Worm (Caenorhabditis elegans) whole organism, L1 larva: ENCODE measurements around the gene srxa-16.

Experiments
- C34B4.2 ChIP-seq: sonication (generic microtip); optimal IDR thresholded peaks from 2 replicates; lab custom pipeline; 2017; ENCODE audit warnings: mild to moderate bottlenecking, missing genetic modification characterization, missing compliant biosample characterization
- F16B12.6 ChIP-seq: fragments of 150-350 bp; optimal IDR thresholded peaks from 2 replicates; lab custom pipeline; 2014; ENCODE audit warnings: missing biosample characterization, missing genetic modification characterization
- aha-1 ChIP-seq: fragments of 150-350 bp; optimal IDR thresholded peaks from 2 replicates; lab custom pipeline; 2014; ENCODE audit warnings: missing biosample characterization, missing genetic modification characterization
- ama-1 ChIP-seq: fragments of 150-350 bp; optimal IDR thresholded peaks from 2 replicates; lab custom pipeline; 2014
- ceh-90 ChIP-seq: sonication (generic microtip); optimal IDR thresholded peaks from 2 replicates; lab custom pipeline; 2016; ENCODE audit warnings: missing genetic modification characterization, missing compliant biosample characterization
- efl-1 ChIP-seq, 4 experiments: fragments of 150-350 bp; optimal IDR thresholded peaks in 3 of 4; peaks in 1 of 4; 1 replicate in 1 of 4; 2 replicates in 3 of 4; lab custom pipeline; 2014; ENCODE audit warnings: missing biosample characterization in 2 of 4, missing genetic modification characterization in 2 of 4, missing genetic modification reagents in 2 of 4
- egl-13 ChIP-seq: sonication (generic microtip); optimal IDR thresholded peaks from 2 replicates; lab custom pipeline; 2016; ENCODE audit warnings: missing genotype, missing genetic modification reagents, missing genetic modification characterization, missing compliant biosample characterization
- egl-27 ChIP-seq, 2 experiments: fragments of 150-350 bp in 1 of 2; sonication (generic microtip); optimal IDR thresholded peaks; 3 replicates each; lab custom pipeline; 2017 to 2018; ENCODE audit warnings: missing biosample characterization in 2 of 2, missing genetic modification characterization in 2 of 2, missing genetic modification reagents in 2 of 2
- elt-2 ChIP-seq: sonication (generic microtip); optimal IDR thresholded peaks from 2 replicates; lab custom pipeline; 2016; ENCODE audit warnings: missing genetic modification characterization, mild to moderate bottlenecking, inconsistent platforms, missing compliant biosample characterization, missing genetic modification reagents
- ets-5 ChIP-seq: fragments of 200-800 bp; sonication (Bioruptor generic); IDR thresholded peaks from 2 replicates; pipeline ENCODE4 v1.3.6; 2022; ENCODE audit warnings: missing genetic modification characterization, missing compliant biosample characterization
- fkh-10 ChIP-seq: sonication (generic microtip); optimal IDR thresholded peaks from 2 replicates; lab custom pipeline; 2017; ENCODE audit warnings: missing biosample characterization, missing genetic modification reagents, missing genetic modification characterization
- hlh-17 ChIP-seq: fragments of 200-800 bp; sonication (Bioruptor generic); optimal IDR thresholded peaks from 2 replicates; lab custom pipeline; 2018; ENCODE audit warnings: missing genetic modification characterization, mild to moderate bottlenecking, missing compliant biosample characterization, moderate library complexity, borderline replicate concordance
- hlh-4 ChIP-seq: sonication (generic microtip); optimal IDR thresholded peaks from 2 replicates; lab custom pipeline; 2016; ENCODE audit warnings: mild to moderate bottlenecking, missing genetic modification characterization, missing compliant biosample characterization
- isw-1 ChIP-seq: fragments of 200-800 bp; sonication (Bioruptor generic); IDR thresholded peaks from 2 replicates; pipeline ENCODE4 v1.3.6; 2022; ENCODE audit warnings: missing genetic modification characterization, missing compliant biosample characterization
- jun-1 ChIP-seq: fragments of 150-350 bp; optimal IDR thresholded peaks from 2 replicates; lab custom pipeline; 2014; ENCODE audit warnings: missing biosample characterization, missing genetic modification reagents, missing genetic modification characterization
- lin-13 ChIP-seq: fragments of 150-350 bp; optimal IDR thresholded peaks from 2 replicates; lab custom pipeline; 2014; ENCODE audit warnings: missing biosample characterization, missing genetic modification reagents, missing genetic modification characterization
- lin-35 ChIP-seq, 2 experiments: fragments of 150-350 bp; optimal IDR thresholded peaks; 2 replicates each; lab custom pipeline; 2014; ENCODE audit warnings: missing biosample characterization in 2 of 2, missing genetic modification characterization in 2 of 2, missing genetic modification reagents in 2 of 2
- lsy-2 ChIP-seq, 2 experiments: fragments of 150-350 bp; optimal IDR thresholded peaks; 2 replicates each; lab custom pipeline; 2014; ENCODE audit warnings: missing biosample characterization in 2 of 2, missing genetic modification characterization in 2 of 2
- nhr-47 ChIP-seq: sonication (generic microtip); optimal IDR thresholded peaks from 2 replicates; lab custom pipeline; 2016; ENCODE audit warnings: mild to moderate bottlenecking, missing genetic modification characterization, moderate library complexity, missing compliant biosample characterization
- nhr-76 ChIP-seq: sonication (generic microtip); optimal IDR thresholded peaks from 2 replicates; lab custom pipeline; 2017; ENCODE audit warnings: missing biosample characterization, missing genetic modification characterization
- nhr-84 ChIP-seq: sonication (generic microtip); optimal IDR thresholded peaks from 2 replicates; lab custom pipeline; 2017; ENCODE audit warnings: missing biosample characterization, missing genetic modification characterization
- nhr-85 ChIP-seq: sonication (generic microtip); peaks from one replicate; lab custom pipeline; 2016; ENCODE audit warnings: missing genetic modification characterization, inconsistent platforms, missing compliant biosample characterization
- nhr-90 ChIP-seq: sonication (generic microtip); optimal IDR thresholded peaks from 2 replicates; lab custom pipeline; 2016; ENCODE audit warnings: mild to moderate bottlenecking, missing genetic modification characterization, missing compliant biosample characterization; ENCODE audit not compliant: poor library complexity
- pag-3 ChIP-seq: sonication (generic microtip); optimal IDR thresholded peaks from 2 replicates; lab custom pipeline; 2017; ENCODE audit warnings: missing genetic modification characterization, mild to moderate bottlenecking, missing compliant biosample characterization, antibody characterized with exemption, borderline replicate concordance; ENCODE audit not compliant: insufficient read depth
- skn-1 ChIP-seq: fragments of 150-350 bp; optimal IDR thresholded peaks from 2 replicates; lab custom pipeline; 2014; ENCODE audit warnings: missing biosample characterization, missing genetic modification characterization
- snpc-4 ChIP-seq: fragments of 150-350 bp; optimal IDR thresholded peaks from 2 replicates; lab custom pipeline; 2014; ENCODE audit warnings: missing biosample characterization, missing genetic modification characterization
- snu-23 ChIP-seq: sonication (generic microtip); optimal IDR thresholded peaks from 2 replicates; lab custom pipeline; 2016; ENCODE audit warnings: missing genetic modification characterization, missing compliant biosample characterization
- sox-4 ChIP-seq: sonication (generic microtip); optimal IDR thresholded peaks from 2 replicates; lab custom pipeline; 2016; ENCODE audit warnings: missing genetic modification characterization, missing compliant biosample characterization
- sup-37 ChIP-seq: fragments of 200-800 bp; sonication (Bioruptor generic); optimal IDR thresholded peaks from 2 replicates; lab custom pipeline; 2018; ENCODE audit warnings: mild to moderate bottlenecking, missing genetic modification characterization, missing compliant biosample characterization
- unc-30 ChIP-seq: sonication (generic microtip); optimal IDR thresholded peaks from 2 replicates; lab custom pipeline; 2017; ENCODE audit warnings: missing biosample characterization, missing genetic modification characterization
- vab-15 ChIP-seq: sonication (generic microtip); optimal IDR thresholded peaks from 2 replicates; lab custom pipeline; 2017; ENCODE audit warnings: missing genotype, mild to moderate bottlenecking, missing genetic modification characterization, missing compliant biosample characterization
- zip-4 ChIP-seq: fragments of 200-800 bp; sonication (Bioruptor generic); optimal IDR thresholded peaks from 2 replicates; lab custom pipeline; 2018; ENCODE audit warnings: mild to moderate bottlenecking, missing genetic modification characterization, moderate library complexity, missing compliant biosample characterization
- ztf-11 ChIP-seq, 2 experiments: sonication (generic microtip); optimal IDR thresholded peaks; 2 replicates each; lab custom pipeline; 2016 to 2017; ENCODE audit warnings: missing genetic modification characterization in 2 of 2, missing biosample characterization in 1 of 2, missing compliant biosample characterization in 1 of 2

The srxa-16 gene

DNA sequence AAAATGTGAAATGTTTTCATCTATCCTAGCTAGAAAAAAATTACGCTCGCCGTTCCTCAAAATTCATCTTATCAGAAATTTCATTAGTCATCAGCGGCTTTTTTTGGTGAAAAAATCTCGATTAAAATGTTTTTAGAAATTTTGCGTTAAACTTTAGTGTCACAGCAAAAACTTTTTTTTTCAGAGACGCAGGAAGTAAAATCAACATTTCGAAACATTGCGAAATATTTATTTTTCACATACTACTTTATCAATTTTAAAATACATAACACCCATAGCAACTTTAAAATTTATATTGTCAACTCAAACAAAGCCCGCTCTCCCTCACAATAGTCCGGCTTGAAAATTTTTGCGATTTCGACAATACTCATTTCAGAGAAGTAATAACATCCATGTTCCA, 18.1 kb upstream of the srxa-16 start:
- TF ChIP-seq zip-4 (GFP tag; lab: Kevin White, UChicago): peak; percentile 15
- no peak for TF ChIP-seq nhr-90

DNA sequence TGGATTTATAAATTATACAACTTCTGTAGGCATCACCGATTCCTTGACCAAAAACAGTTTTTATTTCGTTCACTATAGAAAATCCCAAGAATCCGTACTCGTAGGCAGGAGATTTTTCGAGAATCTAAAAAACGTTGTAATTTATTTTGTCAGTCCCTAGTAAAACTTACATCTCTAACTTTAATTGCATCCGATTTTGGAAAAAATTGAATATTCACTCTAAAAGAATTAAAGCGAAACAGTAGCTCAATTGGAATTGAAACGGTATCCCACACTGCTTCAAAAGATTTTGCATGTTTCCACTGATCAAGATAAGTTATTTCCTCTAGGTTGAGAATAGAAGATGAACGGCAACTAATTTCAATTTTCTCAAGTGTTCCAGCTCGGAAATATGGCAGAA, 17.1 kb upstream of the srxa-16 start, which contains the start of gene fbxa-142:
Gene fbxa-142 (minus strand): TSS at position 101 of the 400 bp plus-strand sequence.
- TF ChIP-seq snpc-4 (tag; lab: Kevin White, UChicago) (no peak), hlh-17 (GFP tag; lab: Kevin White, UChicago) (no peak), nhr-84 (no peak), sox-4 (tag; lab: Kevin White, UChicago) (no peak)

DNA sequence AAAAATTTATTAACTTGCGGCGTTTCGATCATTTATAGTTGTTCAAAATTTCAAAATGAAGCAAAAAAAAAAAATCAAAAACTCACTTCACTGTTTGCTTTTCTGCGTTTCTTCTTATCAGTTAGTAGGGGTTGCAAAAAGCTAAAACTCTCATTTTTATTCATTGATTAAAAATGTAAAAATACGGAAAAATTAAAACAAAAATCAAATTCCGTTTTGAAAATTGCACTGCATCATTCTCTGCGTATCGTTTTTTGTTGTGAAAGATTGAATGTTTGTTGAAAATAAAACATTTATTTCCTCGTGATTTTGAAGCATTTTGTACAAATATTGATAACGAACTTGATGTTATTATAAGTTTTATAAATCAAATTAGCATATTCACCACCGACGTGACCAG, 15.0 kb upstream of the srxa-16 start:
- no peak for TF ChIP-seq isw-1 (GFP tag; lab: Robert Waterston, UW)
- no peak for TF ChIP-seq ceh-90
- no peak for TF ChIP-seq ets-5 (GFP tag; lab: Robert Waterston, UW)
- no peak for TF ChIP-seq lin-13 (GFP tag; lab: Kevin White, UChicago)
- no peak for TF ChIP-seq egl-27 (tag; optimal IDR thresholded peaks at IDR 0.05; lab: Kevin White, UChicago)
- no peak for TF ChIP-seq pag-3
- TF ChIP-seq elt-2: peak; percentile 20
- TF ChIP-seq C34B4.2 (tag; lab: Kevin White, UChicago): no peak

DNA sequence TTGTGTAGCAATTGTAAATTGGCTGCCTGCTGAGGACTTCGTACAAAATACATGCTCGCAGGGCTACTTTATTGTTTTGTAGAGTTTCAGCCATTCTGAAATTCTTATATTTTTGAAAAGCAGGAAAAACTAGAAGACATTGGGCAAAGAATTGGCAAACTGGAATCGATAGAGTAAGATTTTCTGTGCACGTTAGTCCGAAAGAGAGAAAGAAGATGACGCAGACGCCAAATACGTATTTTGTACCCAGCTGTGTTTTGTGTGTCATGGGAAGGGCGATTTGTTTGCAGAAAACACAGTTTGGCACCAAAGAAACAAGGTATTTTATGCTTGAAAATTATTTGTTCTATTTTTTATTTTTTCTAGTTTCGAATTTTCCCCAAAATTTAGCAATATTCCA, 13.3 kb upstream of the srxa-16 start, which contains the start of gene fbxa-143:
Gene fbxa-143 (minus strand): TSS at position 101 of the 400 bp plus-strand sequence.
- no peak for TF ChIP-seq efl-1 (optimal IDR thresholded peaks at IDR 0.05; lab: Kevin White, UChicago)
- TF ChIP-seq efl-1 (GFP tag; optimal IDR thresholded peaks at IDR 0.05 in 1 of 2; lab: Kevin White, UChicago): peak in 1 of 2 experiments; percentile 6
- no peak for TF ChIP-seq ztf-11 (tag; optimal IDR thresholded peaks at IDR 0.05; lab: Kevin White, UChicago)
- TF ChIP-seq, all 84 proteins: peak for 1

DNA sequence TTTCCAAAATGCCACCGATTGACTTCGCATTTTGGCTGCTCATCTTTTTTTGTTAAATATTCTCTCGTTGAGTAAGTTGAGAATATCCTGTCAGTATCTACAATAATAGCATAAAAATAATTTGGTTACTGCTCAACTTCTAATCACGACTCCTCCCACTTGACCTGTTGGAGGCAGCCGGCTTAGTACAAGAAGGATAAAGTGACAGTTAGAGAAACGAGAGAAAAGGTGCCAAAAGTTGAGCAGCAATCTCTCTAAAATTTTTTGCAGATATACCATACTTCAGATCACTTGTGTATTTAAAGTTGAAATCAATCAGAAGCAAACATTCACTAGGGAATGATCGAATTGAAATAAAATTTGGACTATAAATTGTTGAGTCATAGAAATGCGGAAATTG, 10.6 kb upstream of the srxa-16 start, which contains the start of gene nhr-111:
Gene nhr-111 (minus strand): TSS at position 101 of the 400 bp plus-strand sequence.
- TF ChIP-seq egl-13 (no peak), lin-35 (GFP tag; optimal IDR thresholded peaks at IDR 0.05; lab: Kevin White, UChicago) (no peak), snpc-4 (tag; lab: Kevin White, UChicago) (no peak), F16B12.6 (tag; lab: Kevin White, UChicago) (no peak), pag-3 (no peak), aha-1 (tag; lab: Kevin White, UChicago) (no peak), skn-1 (tag; lab: Kevin White, UChicago) (no peak), nhr-76 (tag; lab: Kevin White, UChicago) (no peak), fkh-10 (no peak), ama-1 (lab: Kevin White, UChicago) (no peak), sup-37 (GFP tag; lab: Kevin White, UChicago) (no peak), lsy-2 (tag; optimal IDR thresholded peaks at IDR 0.05; lab: Kevin White, UChicago) (no peak), jun-1 (no peak), nhr-47 (tag; lab: Kevin White, UChicago) (no peak), ztf-11 (tag; optimal IDR thresholded peaks at IDR 0.05; lab: Kevin White, UChicago) (no peak), hlh-4 (tag; lab: Kevin White, UChicago) (no peak), vab-15 (no peak), snu-23 (GFP tag; lab: Kevin White, UChicago) (no peak), efl-1 (optimal IDR thresholded peaks at IDR 0.05; lab: Kevin White, UChicago) (no peak), efl-1 (GFP tag; optimal IDR thresholded peaks at IDR 0.05 in 1 of 2; lab: Kevin White, UChicago) (no peak), nhr-85 (tag; lab: Kevin White, UChicago) (no peak)

DNA sequence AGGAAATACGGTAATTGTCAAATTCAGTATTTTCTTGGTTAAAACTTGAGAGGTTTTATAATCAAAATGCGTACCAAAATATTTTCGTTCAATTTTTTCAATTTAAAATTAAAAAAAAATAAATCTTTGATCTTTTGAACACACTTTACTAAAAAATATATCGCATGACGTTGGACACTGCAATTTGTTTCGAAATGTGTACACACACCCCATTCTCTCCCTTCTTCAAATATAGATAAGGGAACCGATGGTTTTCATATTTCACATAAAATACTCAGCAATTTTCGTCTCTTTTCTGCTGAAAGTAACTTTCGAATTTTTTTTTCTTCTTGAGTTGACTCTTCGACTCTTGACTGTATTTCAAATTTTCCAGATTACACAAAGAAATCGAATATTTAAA, 7.3 kb upstream of the srxa-16 start:
- TF ChIP-seq efl-1 (optimal IDR thresholded peaks at IDR 0.05; lab: Kevin White, UChicago) (no peak), efl-1 (GFP tag; optimal IDR thresholded peaks at IDR 0.05 in 1 of 2; lab: Kevin White, UChicago) (peak in 1 of 2 experiments; percentile 22), unc-30 (no peak)
